Worm (Caenorhabditis elegans) whole organism, early embryonic: ENCODE data around the gene tbc-14.

Experiments
- B0310.2 ChIP-seq: sonication (generic microtip); optimal IDR thresholded peaks from 2 replicates; lab custom pipeline; 2016; ENCODE audit warnings: mild to moderate bottlenecking, missing genetic modification characterization, missing compliant biosample characterization
- F13C5.2 ChIP-seq: sonication (generic microtip); optimal IDR thresholded peaks from 2 replicates; lab custom pipeline; 2017; ENCODE audit warnings: mild to moderate bottlenecking, missing genetic modification characterization, inconsistent platforms, missing compliant biosample characterization
- aly-1 ChIP-seq: sonication (generic microtip); optimal IDR thresholded peaks from 2 replicates; lab custom pipeline; 2016; ENCODE audit warnings: missing genetic modification characterization, missing compliant biosample characterization
- ama-1 ChIP-seq: fragments of 150-350 bp; optimal IDR thresholded peaks from 2 replicates; lab custom pipeline; 2014
- ceh-13 ChIP-seq: fragments of 200-800 bp; sonication (Bioruptor generic); optimal IDR thresholded peaks from 2 replicates; lab custom pipeline; 2018; ENCODE audit warnings: mild to moderate bottlenecking, missing genetic modification characterization, missing compliant biosample characterization
- ceh-36 ChIP-seq: sonication (generic microtip); optimal IDR thresholded peaks from 2 replicates; lab custom pipeline; 2016; ENCODE audit warnings: missing genetic modification characterization, inconsistent platforms, missing compliant biosample characterization
- ets-7 ChIP-seq: sonication (generic microtip); optimal IDR thresholded peaks from 2 replicates; lab custom pipeline; 2016; ENCODE audit warnings: missing genotype, missing genetic modification characterization, missing compliant biosample characterization
- flt-1 ChIP-seq: fragments of 200-800 bp; sonication (Bioruptor generic); IDR thresholded peaks from 2 replicates; pipeline ENCODE4 v1.3.6; 2022; ENCODE audit warnings: missing genetic modification characterization, missing compliant biosample characterization
- hmbx-1 ChIP-seq: sonication (generic microtip); optimal IDR thresholded peaks from 2 replicates; lab custom pipeline; 2016; ENCODE audit warnings: mild to moderate bottlenecking, missing genetic modification characterization, missing compliant biosample characterization
- hmg-4 ChIP-seq: fragments of 200-800 bp; sonication (Bioruptor generic); optimal IDR thresholded peaks from 2 replicates; lab custom pipeline; 2018; ENCODE audit warnings: mild to moderate bottlenecking, missing genetic modification characterization, missing compliant biosample characterization
- hnd-1 ChIP-seq: sonication (generic microtip); optimal IDR thresholded peaks from 2 replicates; lab custom pipeline; 2016; ENCODE audit warnings: missing genetic modification characterization, missing compliant biosample characterization
- pes-1 ChIP-seq: fragments of 200-800 bp; sonication (Bioruptor generic); IDR thresholded peaks from 2 replicates; pipeline ENCODE4 v1.3.6; 2022; ENCODE audit warnings: missing genetic modification reagents, missing genetic modification characterization, missing compliant biosample characterization
- scrt-1 ChIP-seq: fragments of 200-800 bp; sonication (Bioruptor generic); IDR thresholded peaks from 2 replicates; pipeline ENCODE4 v1.3.6; 2022; ENCODE audit warnings: missing genetic modification characterization, missing compliant biosample characterization
- sea-1 ChIP-seq: fragments of 200-800 bp; sonication (Bioruptor generic); conservative IDR thresholded peaks from 2 replicates; pipeline ENCODE4 v1.3.6; 2022; ENCODE audit warnings: missing genetic modification characterization, missing compliant biosample characterization
- tbx-11 ChIP-seq: fragments of 200-800 bp; sonication (Bioruptor generic); IDR thresholded peaks from 2 replicates; pipeline ENCODE4 v1.3.6; 2022; ENCODE audit warnings: missing genetic modification characterization, missing compliant biosample characterization
- tbx-37 ChIP-seq: fragments of 200-800 bp; sonication (Bioruptor generic); conservative IDR thresholded peaks from 2 replicates; pipeline ENCODE4 v1.3.6; 2022; ENCODE audit warnings: missing genetic modification reagents, missing genetic modification characterization, missing compliant biosample characterization
- tra-4 ChIP-seq: sonication (generic microtip); optimal IDR thresholded peaks from 2 replicates; lab custom pipeline; 2017; ENCODE audit warnings: missing genetic modification characterization, missing compliant biosample characterization

Gene tbc-14

DNA sequence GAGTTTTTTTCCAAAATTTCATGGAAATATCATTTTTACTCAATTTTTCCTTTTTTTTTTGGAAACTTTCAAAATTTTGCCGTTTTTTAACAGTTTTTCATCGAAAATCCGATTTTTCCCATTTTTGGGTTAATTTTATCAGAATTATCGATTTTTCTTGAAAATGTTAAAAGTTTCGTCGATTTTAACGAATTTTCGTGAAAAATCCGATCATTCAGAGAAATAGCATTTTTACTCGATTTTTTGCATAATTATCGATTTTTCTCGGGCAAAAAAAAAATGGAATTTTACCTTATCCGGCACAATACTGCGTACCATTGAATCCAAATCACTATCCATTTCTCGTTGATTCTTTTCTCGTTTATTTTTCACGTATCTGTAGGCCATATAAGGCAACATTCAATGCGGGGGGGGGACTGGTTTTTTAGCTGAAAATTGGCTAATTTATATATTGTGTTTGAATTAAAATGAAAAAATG, at the start of gene tbc-14:
tbc-14 (minus strand) TSS at position 428 of the 478 bp plus-strand sequence.
- TF ChIP-seq sea-1 (GFP tag; lab: Robert Waterston, UW) = no peak
- TF ChIP-seq pes-1 (GFP tag; lab: Robert Waterston, UW) = no peak
- TF ChIP-seq flt-1 (GFP tag; lab: Robert Waterston, UW) = no peak
- no peak for TF ChIP-seq ets-7 (tag; lab: Kevin White, UChicago)
- TF ChIP-seq tbx-11 = no peak

DNA sequence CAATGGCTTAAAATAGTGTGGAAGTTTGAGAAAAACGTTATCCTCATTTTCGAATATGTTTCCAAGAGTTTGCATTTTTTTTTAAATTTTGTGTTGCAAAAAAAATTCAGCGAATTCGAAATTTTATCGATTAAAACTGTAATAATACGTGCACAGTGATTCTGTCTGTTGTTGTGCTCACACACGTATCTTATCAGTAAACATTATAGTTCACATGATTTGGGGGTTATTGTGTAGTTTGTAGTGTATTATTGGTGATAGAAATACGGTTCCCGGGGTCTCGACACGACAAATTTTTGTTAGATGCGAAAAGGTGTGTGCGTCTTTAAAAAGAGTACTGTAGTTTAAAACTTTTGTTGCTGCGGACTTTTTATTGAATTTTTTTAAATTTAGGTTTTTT, 48.3 kb upstream of the tbc-14 start, which contains the start of gene drr-1:
drr-1 (minus strand) TSS at position 183 of the 400 bp plus-strand sequence.
- TF ChIP-seq tra-4 (tag; lab: Kevin White, UChicago) (no peak), sea-1 (GFP tag; lab: Robert Waterston, UW) (no peak), aly-1 (tag; lab: Kevin White, UChicago) (no peak), hmbx-1 (no peak), ceh-36 (tag; lab: Kevin White, UChicago) (no peak), hnd-1 (tag; lab: Kevin White, UChicago) (no peak), ama-1 (lab: Kevin White, UChicago) (no peak), pes-1 (GFP tag; lab: Robert Waterston, UW) (no peak), scrt-1 (GFP tag; lab: Robert Waterston, UW) (no peak), ceh-13 (GFP tag; lab: Kevin White, UChicago) (no peak)

DNA sequence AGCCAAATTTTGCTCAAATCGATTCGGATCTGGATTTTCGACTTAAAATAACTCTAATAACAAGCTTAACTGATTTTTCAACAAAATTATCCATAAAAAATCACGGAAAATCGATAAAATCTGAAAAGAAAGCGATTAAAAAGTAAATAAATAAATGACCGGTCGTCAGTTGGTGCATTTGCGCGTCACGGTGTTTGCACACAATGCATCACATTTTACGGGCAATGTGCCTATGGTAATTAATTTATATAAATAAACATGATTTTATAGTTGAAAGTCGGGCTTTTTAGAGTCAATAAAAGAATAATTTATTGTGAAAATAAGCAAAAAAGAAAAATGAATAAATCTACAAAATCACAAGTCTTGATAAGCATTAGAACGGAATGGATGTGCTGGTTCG, 47.4 kb upstream of the tbc-14 start:
- TF ChIP-seq F13C5.2 (tag; lab: Kevin White, UChicago) (no peak), ceh-36 (tag; lab: Kevin White, UChicago) (no peak), sea-1 (GFP tag; lab: Robert Waterston, UW) (no peak), hmg-4 (GFP tag; lab: Kevin White, UChicago) (no peak), ets-7 (tag; lab: Kevin White, UChicago) (no peak), hmbx-1 (no peak), tra-4 (tag; lab: Kevin White, UChicago) (no peak)

- no peak for TF ChIP-seq hmbx-1
- no peak for TF ChIP-seq ceh-36 (tag; lab: Kevin White, UChicago)
- TF ChIP-seq tbx-11 = no peak
- TF ChIP-seq sea-1 (GFP tag; lab: Robert Waterston, UW) = no peak
- 0 out of 2 replicates have a peak, but pooled peaks have one; percentile 21 for TF ChIP-seq scrt-1 (GFP tag; lab: Robert Waterston, UW)
These were observed 46.8 kb upstream of the tbc-14 start, which contains the start of gene ndua-7 for ce11 chrII:13494175-13494650. Gene ndua-7, minus strand, starts transcription at chrII:13494600.

DNA sequence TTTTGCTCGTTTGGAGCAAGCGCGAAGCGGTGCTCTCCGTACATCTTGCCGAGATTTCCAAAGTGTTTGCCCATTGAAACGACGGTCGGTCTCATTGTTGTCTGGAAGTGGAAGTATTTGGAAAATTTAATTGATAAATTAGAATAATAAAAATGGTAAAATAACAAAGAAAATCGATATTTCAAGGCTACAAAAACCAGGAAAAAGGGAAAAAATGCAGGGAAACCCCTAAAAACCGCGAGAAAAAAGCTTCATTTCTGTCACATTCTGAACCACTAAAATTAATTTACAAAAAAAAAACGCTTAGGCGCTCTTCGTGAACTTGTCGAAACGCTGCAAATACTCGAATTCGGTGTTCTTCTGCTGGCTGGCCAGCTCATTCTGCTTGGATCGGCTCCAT, 45.6 kb upstream of the tbc-14 start, which contains the start of gene F45H10.2:
F45H10.2 (minus strand) TSS at position 101 of the 400 bp plus-strand sequence.
- TF ChIP-seq ama-1 (lab: Kevin White, UChicago) (no peak), tra-4 (tag; lab: Kevin White, UChicago) (no peak), flt-1 (GFP tag; lab: Robert Waterston, UW) (no peak)

- TF ChIP-seq B0310.2 (tag; lab: Kevin White, UChicago) (no peak), scrt-1 (GFP tag; lab: Robert Waterston, UW) (no peak), tra-4 (tag; lab: Kevin White, UChicago) (no peak), ceh-13 (GFP tag; lab: Kevin White, UChicago) (no peak), sea-1 (GFP tag; lab: Robert Waterston, UW) (no peak), tbx-37 (GFP tag; lab: Robert Waterston, UW) (no peak), hmg-4 (GFP tag; lab: Kevin White, UChicago) (no peak), tbx-11 (no peak), hnd-1 (tag; lab: Kevin White, UChicago) (no peak), ama-1 (lab: Kevin White, UChicago) (no peak), aly-1 (tag; lab: Kevin White, UChicago) (no peak), F13C5.2 (tag; lab: Kevin White, UChicago) (no peak), pes-1 (GFP tag; lab: Robert Waterston, UW) (no peak), ceh-36 (tag; lab: Kevin White, UChicago) (no peak), flt-1 (GFP tag; lab: Robert Waterston, UW) (no peak), hmbx-1 (no peak), ets-7 (tag; lab: Kevin White, UChicago) (no peak)
These were observed 44.0 kb upstream of the tbc-14 start, which contains the start of gene alh-7 for ce11 chrII:13491254-13491889. Gene alh-7, minus strand, starts transcription at chrII:13491786.

ce11 chrII:13489896-13490295, 42.5 kb upstream of the tbc-14 start:
- peak; percentile 10 for TF ChIP-seq aly-1 (tag; lab: Kevin White, UChicago)
- no peak for TF ChIP-seq flt-1 (GFP tag; lab: Robert Waterston, UW)

DNA sequence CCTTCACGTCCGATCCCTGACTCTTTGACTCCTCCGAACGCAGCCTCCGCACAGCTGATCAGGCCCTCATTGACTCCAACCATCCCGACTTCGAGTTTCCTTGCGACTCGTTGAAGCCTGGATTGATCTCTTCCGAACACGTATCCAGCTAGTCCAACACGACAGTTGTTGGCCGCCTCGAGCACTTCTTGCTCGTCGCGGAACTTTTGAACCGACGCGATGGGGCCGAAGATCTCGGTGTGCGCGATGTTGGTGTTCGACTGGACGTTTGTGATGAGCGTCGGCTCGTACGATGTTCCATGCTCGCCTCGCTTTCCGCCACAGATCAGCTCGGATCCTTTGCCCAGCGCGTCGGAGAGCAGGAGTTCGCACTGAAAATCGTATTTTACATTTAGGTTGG, 40.2 kb upstream of the tbc-14 start:
- no peak for TF ChIP-seq hnd-1 (tag; lab: Kevin White, UChicago)
- TF ChIP-seq tbx-37 (GFP tag; lab: Robert Waterston, UW) = no peak
- TF ChIP-seq aly-1 (tag; lab: Kevin White, UChicago) = no peak
- no peak for TF ChIP-seq sea-1 (GFP tag; lab: Robert Waterston, UW)
- no peak for TF ChIP-seq ets-7 (tag; lab: Kevin White, UChicago)
- no peak for TF ChIP-seq ama-1 (lab: Kevin White, UChicago)
- TF ChIP-seq tra-4 (tag; lab: Kevin White, UChicago) = no peak
- no peak for TF ChIP-seq B0310.2 (tag; lab: Kevin White, UChicago)
- TF ChIP-seq flt-1 (GFP tag; lab: Robert Waterston, UW) = no peak
- TF ChIP-seq F13C5.2 (tag; lab: Kevin White, UChicago) = no peak
